Worm (Caenorhabditis elegans) whole organism, L2 larva: ENCODE measurements around the gene flh-3.

ENCODE experiments used
- aly-2 ChIP-seq: fragments of 150-350 bp; optimal IDR thresholded peaks from 2 replicates; lab custom pipeline; 2014; ENCODE audit warnings: missing biosample characterization, missing genetic modification characterization
- ama-1 ChIP-seq: fragments of 150-350 bp; optimal IDR thresholded peaks from 2 replicates; lab custom pipeline; 2018; ENCODE audit warnings: inconsistent platforms
- ceh-82 ChIP-seq: fragments of 150-350 bp; optimal IDR thresholded peaks from 2 replicates; lab custom pipeline; 2014; ENCODE audit warnings: missing biosample characterization, missing genetic modification characterization
- nhr-10 ChIP-seq: sonication (generic microtip); optimal IDR thresholded peaks from 2 replicates; lab custom pipeline; 2017; ENCODE audit warnings: missing biosample characterization, missing genetic modification characterization

ce11 chrIV:9261687-9262086, 8.2 kb upstream of the flh-3 start, which contains the start of gene col-120:
- TF ChIP-seq aly-2 (tag; lab: Kevin White, UChicago) (no peak), ceh-82 (tag; lab: Kevin White, UChicago) (no peak), ama-1 (lab: Kevin White, UChicago) (no peak), nhr-10 (tag; lab: Kevin White, UChicago) (no peak)
